Fruit fly (Drosophila melanogaster) whole organism, embryonic: Measurements from ENCODE around the gene CG13675.

Source experiments
- C15 ChIP-seq: fragments of 200-800 bp; sonication (Bioruptor generic); IDR thresholded peaks from 3 replicates; pipeline ENCODE4 v1.3.6; 2022; ENCODE audit warnings: missing biosample characterization, missing genetic modification characterization
- CG12071 ChIP-seq: fragments of 200-800 bp; sonication (Bioruptor generic); optimal IDR thresholded peaks from 3 replicates; lab custom pipeline; 2018; ENCODE audit warnings: missing biosample characterization, mild to moderate bottlenecking, missing genetic modification characterization
- CG12391 ChIP-seq: fragments of 200-800 bp; sonication (Bioruptor generic); optimal IDR thresholded peaks from 3 replicates; lab custom pipeline; 2018; ENCODE audit warnings: missing biosample characterization, mild to moderate bottlenecking, missing genetic modification characterization, moderate library complexity
- CG1529 ChIP-seq: fragments of 200-800 bp; sonication (Bioruptor generic); optimal IDR thresholded peaks from 3 replicates; lab custom pipeline; 2018; ENCODE audit warnings: missing biosample characterization, missing genetic modification characterization
- CG15601 ChIP-seq: fragments of 200-800 bp; sonication (Bioruptor generic); optimal IDR thresholded peaks from 3 replicates; lab custom pipeline; 2019; ENCODE audit warnings: missing biosample characterization, mild to moderate bottlenecking, missing genetic modification characterization, moderate library complexity
- CG17328 ChIP-seq: fragments of 200-800 bp; sonication (Bioruptor generic); IDR thresholded peaks from 2 replicates; pipeline ENCODE4 v1.3.6; 2022; ENCODE audit warnings: missing biosample characterization, missing genetic modification characterization
- CG17568 ChIP-seq: fragments of 200-800 bp; sonication (Bioruptor generic); optimal IDR thresholded peaks from 2 replicates; lab custom pipeline; 2018; ENCODE audit warnings: missing biosample characterization, mild to moderate bottlenecking, missing genetic modification characterization, moderate library complexity
- CG34224 ChIP-seq: fragments of 200-800 bp; sonication (Bioruptor generic); IDR thresholded peaks from 3 replicates; pipeline ENCODE4 v1.3.6; 2022; ENCODE audit warnings: missing biosample characterization, missing genetic modification characterization; ENCODE audit not compliant: partially characterized antibody
- CG5245 ChIP-seq: fragments of 200-800 bp; sonication (Bioruptor generic); optimal IDR thresholded peaks from 3 replicates; lab custom pipeline; 2016; ENCODE audit warnings: missing biosample characterization, missing genetic modification characterization
- CG7357 ChIP-seq: fragments of 200-800 bp; sonication (Bioruptor generic); IDR thresholded peaks from 3 replicates; pipeline ENCODE4 v1.3.6; 2022; ENCODE audit warnings: missing biosample characterization, missing genetic modification characterization
- CG8281 ChIP-seq: fragments of 200-800 bp; sonication (Bioruptor generic); optimal IDR thresholded peaks from 2 replicates; lab custom pipeline; 2018; ENCODE audit warnings: missing biosample characterization, mild to moderate bottlenecking, missing genetic modification characterization, moderate library complexity
- CG9876 ChIP-seq: fragments of 200-800 bp; sonication (Bioruptor generic); optimal IDR thresholded peaks from 2 replicates; lab custom pipeline; 2016; ENCODE audit warnings: missing biosample characterization, missing genetic modification characterization
- CHES-1-like ChIP-seq: fragments of 200-800 bp; sonication (Bioruptor generic); optimal IDR thresholded peaks from 2 replicates; lab custom pipeline; 2016; ENCODE audit warnings: missing biosample characterization, missing genetic modification characterization
- Dad ChIP-seq: fragments of 200-800 bp; sonication (Bioruptor generic); optimal IDR thresholded peaks from 3 replicates; lab custom pipeline; 2016; ENCODE audit warnings: missing biosample characterization, missing genetic modification characterization
- Deaf1 ChIP-seq: fragments of 200-800 bp; optimal IDR thresholded peaks from 3 replicates; lab custom pipeline; 2019; ENCODE audit warnings: missing biosample characterization, mild to moderate bottlenecking, missing genetic modification characterization, moderate library complexity
- Ets65A ChIP-seq: fragments of 200-800 bp; sonication (Bioruptor generic); peaks from one replicate; lab custom pipeline; 2016; ENCODE audit warnings: missing biosample characterization, missing genetic modification characterization
- Gug ChIP-seq: fragments of 200-800 bp; sonication (Bioruptor generic); IDR thresholded peaks from 4 replicates; pipeline ENCODE4 v1.3.6; 2022; ENCODE audit warnings: missing biosample characterization, missing genetic modification characterization
- H15 ChIP-seq: fragments of 200-800 bp; sonication (Bioruptor generic); IDR thresholded peaks from 3 replicates; pipeline ENCODE4 v1.3.6; 2022; ENCODE audit warnings: missing biosample characterization, missing genetic modification characterization
- HLH54F ChIP-seq: fragments of 200-800 bp; sonication (Bioruptor generic); optimal IDR thresholded peaks from 3 replicates; lab custom pipeline; 2016; ENCODE audit warnings: missing biosample characterization, missing genetic modification characterization
- Opbp ChIP-seq: fragments of 200-800 bp; sonication (Bioruptor generic); IDR thresholded peaks from 3 replicates; pipeline ENCODE4 v1.3.6; 2022; ENCODE audit warnings: missing biosample characterization, missing genetic modification characterization; ENCODE audit not compliant: partially characterized antibody
- Ravus ChIP-seq: fragments of 200-800 bp; sonication (Bioruptor generic); IDR thresholded peaks from 2 replicates; pipeline ENCODE4 v1.3.6; 2022; ENCODE audit warnings: missing biosample characterization, missing genetic modification characterization
- Scr ChIP-seq: fragments of 200-800 bp; sonication (Bioruptor generic); IDR thresholded peaks from 2 replicates; pipeline ENCODE4 v1.3.6; 2022; ENCODE audit warnings: missing biosample characterization, missing genetic modification characterization; ENCODE audit not compliant: partially characterized antibody
- Ssrp ChIP-seq: fragments of 200-800 bp; sonication (Bioruptor generic); optimal IDR thresholded peaks from 2 replicates; lab custom pipeline; 2018; ENCODE audit warnings: missing biosample characterization, mild to moderate bottlenecking, missing genetic modification characterization, moderate library complexity
- Stat92E ChIP-seq, 3 experiments: fragments of >200 bp in 2 of 3; fragments of 200-800 bp in 1 of 3; sonication (Bioruptor generic) in 1 of 3; optimal IDR thresholded peaks; 2 replicates each; lab custom pipeline; 2017 to 2019; ENCODE audit warnings: missing biosample characterization in 3 of 3, missing genetic modification characterization in 3 of 3, mild to moderate bottlenecking in 1 of 3, moderate library complexity in 1 of 3
- br ChIP-seq: fragments of >200 bp; optimal IDR thresholded peaks from 2 replicates; lab custom pipeline; 2017
- chinmo ChIP-seq: fragments of 200-800 bp; sonication (Bioruptor generic); IDR thresholded peaks from 4 replicates; pipeline ENCODE4 v1.3.6; 2022; ENCODE audit warnings: missing biosample characterization, missing genetic modification characterization; ENCODE audit not compliant: partially characterized antibody
- croc ChIP-seq: fragments of 200-800 bp; sonication (Bioruptor generic); conservative IDR thresholded peaks from 3 replicates; pipeline ENCODE4 v1.3.6; 2022; ENCODE audit warnings: missing biosample characterization, missing genetic modification characterization
- exex ChIP-seq: fragments of 200-800 bp; sonication (Bioruptor generic); optimal IDR thresholded peaks from 4 replicates; lab custom pipeline; 2018; ENCODE audit warnings: missing biosample characterization, mild to moderate bottlenecking, missing genetic modification characterization, moderate library complexity
- gfzf ChIP-seq: fragments of 200-800 bp; sonication (Bioruptor generic); optimal IDR thresholded peaks from 2 replicates; lab custom pipeline; 2016; ENCODE audit warnings: missing biosample characterization, mild to moderate bottlenecking, missing genetic modification characterization, moderate library complexity
- grau ChIP-seq: fragments of 200-800 bp; optimal IDR thresholded peaks from 3 replicates; lab custom pipeline; 2019; ENCODE audit warnings: missing biosample characterization, mild to moderate bottlenecking, missing genetic modification characterization, moderate library complexity
- jing ChIP-seq: fragments of 200-800 bp; sonication (Bioruptor generic); optimal IDR thresholded peaks from 2 replicates; lab custom pipeline; 2018; ENCODE audit warnings: missing biosample characterization, mild to moderate bottlenecking, missing genetic modification characterization
- mirr ChIP-seq: fragments of 200-800 bp; sonication (Bioruptor generic); optimal IDR thresholded peaks from 3 replicates; lab custom pipeline; 2018; ENCODE audit warnings: missing biosample characterization, mild to moderate bottlenecking, missing genetic modification characterization
- mld ChIP-seq: fragments of 200-800 bp; sonication (Bioruptor generic); IDR thresholded peaks from 3 replicates; pipeline ENCODE4 v1.3.6; 2022; ENCODE audit warnings: missing biosample characterization, missing genetic modification characterization; ENCODE audit not compliant: partially characterized antibody
- prd ChIP-seq, 3 experiments: fragments of >200 bp in 2 of 3; fragments of 200-800 bp in 1 of 3; sonication (Bioruptor generic) in 1 of 3; optimal IDR thresholded peaks in 2 of 3; IDR thresholded peaks in 1 of 3; 2 replicates in 2 of 3; 3 replicates in 1 of 3; pipeline versions ENCODE4 v1.3.6 to Lab custom; 2017 to 2022; ENCODE audit warnings: missing biosample characterization in 1 of 3, missing genetic modification characterization in 1 of 3
- rib ChIP-seq: fragments of 200-800 bp; sonication (Bioruptor generic); IDR thresholded peaks from 2 replicates; pipeline ENCODE4 v1.3.6; 2022; ENCODE audit warnings: missing biosample characterization, missing genetic modification characterization
- sc ChIP-seq, 3 experiments: fragments of >200 bp in 2 of 3; fragments of 200-800 bp in 1 of 3; sonication (Bioruptor generic) in 1 of 3; optimal IDR thresholded peaks; 2 replicates in 2 of 3; 3 replicates in 1 of 3; lab custom pipeline; 2017; ENCODE audit warnings: mild to moderate bottlenecking in 1 of 3, missing biosample characterization in 1 of 3, missing genetic modification characterization in 1 of 3, missing genetic modification reagents in 1 of 3
- sens ChIP-seq: fragments of 200-800 bp; sonication (Bioruptor generic); peaks from one replicate; lab custom pipeline; 2016; ENCODE audit warnings: missing biosample characterization, missing genetic modification characterization
- stwl ChIP-seq: fragments of 200-800 bp; sonication (Bioruptor generic); optimal IDR thresholded peaks from 3 replicates; lab custom pipeline; 2018; ENCODE audit warnings: missing biosample characterization, mild to moderate bottlenecking, missing genetic modification characterization, moderate library complexity
- tx ChIP-seq: fragments of 200-800 bp; sonication (Bioruptor generic); optimal IDR thresholded peaks from 2 replicates; lab custom pipeline; 2016; ENCODE audit warnings: missing biosample characterization, missing genetic modification characterization
- unc-4 ChIP-seq: fragments of 200-800 bp; sonication (Bioruptor generic); IDR thresholded peaks from 2 replicates; pipeline ENCODE4 v1.3.6; 2022; ENCODE audit warnings: missing biosample characterization, missing genetic modification characterization; ENCODE audit not compliant: partially characterized antibody

CG13675 gene

dm6 chr3L:8165436-8165835 lies at the start of gene CG13675:
CG13675 (minus strand) TSS chr3L:8165518.
- TF ChIP-seq C15 (GFP tag; lab: Robert Waterston, UW), result no peak
- TF ChIP-seq chinmo (GFP tag; lab: Robert Waterston, UW), result 0 out of 4 replicates have a peak, but pooled peaks have one; percentile 50
- TF ChIP-seq HLH54F, result no peak
- TF ChIP-seq Deaf1 (tag; lab: Kevin White, UChicago), result peak; percentile 67
- TF ChIP-seq CG5245, result no peak
- TF ChIP-seq sens, result peak; percentile 21

- TF ChIP-seq CG34224 (GFP tag; lab: Robert Waterston, UW) (no peak), Dad (no peak), CG17568 (GFP tag; lab: Kevin White, UChicago) (no peak), CG9876 (GFP tag; lab: Kevin White, UChicago) (no peak), CG7357 (no peak), CG8281 (tag; lab: Kevin White, UChicago) (no peak), Stat92E (GFP tag; optimal IDR thresholded peaks at IDR 0.05; lab: Kevin White, UChicago) (no peak), mld (GFP tag; lab: Robert Waterston, UW) (no peak)
Observed at dm6 chr3L:8214980-8215379, 49.7 kb upstream of the CG13675 start, which contains the start of gene CG8012. CG8012 (plus strand) TSS chr3L:8215280.

dm6 chr3L:8211590-8211989 lies 46.3 kb upstream of the CG13675 start, which contains the start of gene CG8006:
CG8006 (plus strand) TSS chr3L:8211890.
- TF ChIP-seq sc (optimal IDR thresholded peaks at IDR 0.05; lab: Kevin White, UChicago) (no peak), sc (GFP tag; optimal IDR thresholded peaks at IDR 0.05; lab: Kevin White, UChicago) (no peak), Ravus (no peak), Ets65A (GFP tag; lab: Kevin White, UChicago) (peak; percentile 90), CG12391 (tag; lab: Kevin White, UChicago) (no peak)

dm6 chr3L:8210596-8210995 lies 45.3 kb upstream of the CG13675 start, which contains the start of gene tut:
tut (minus strand) TSS chr3L:8210743.
- TF ChIP-seq gfzf (peak; percentile 37), stwl (peak; percentile 91), unc-4 (GFP tag; lab: Robert Waterston, UW) (no peak)

dm6 chr3L:8202317-8202842 lies 37.1 kb upstream of the CG13675 start, which contains the start of the genes CG7366 and CG13679:
CG7366 (minus strand) TSS chr3L:8202417.
CG13679 (plus strand) TSS chr3L:8202792.
- TF ChIP-seq Opbp (GFP tag; lab: Robert Waterston, UW) (no peak), jing (GFP tag; lab: Kevin White, UChicago) (no peak), br (no peak), croc (GFP tag; lab: Robert Waterston, UW) (no peak)

dm6 chr3L:8197779-8198279 lies 32.5 kb upstream of the CG13675 start, which contains the start of the genes UbcE2M and Dhps:
UbcE2M (minus strand) TSS chr3L:8197987.
Dhps (plus strand) TSS chr3L:8198207.
- TF ChIP-seq CG15601, result no peak
- no peak for TF ChIP-seq mirr (GFP tag; lab: Kevin White, UChicago)
- TF ChIP-seq Gug (GFP tag; lab: Robert Waterston, UW), result peak; percentile 72; the same call in 2 of the 4 replicates
- TF ChIP-seq rib (GFP tag; lab: Robert Waterston, UW), result no peak
- TF ChIP-seq HLH54F, result peak; percentile 56
- TF ChIP-seq CG12071 (GFP tag; lab: Kevin White, UChicago), result no peak
- TF ChIP-seq grau (tag; lab: Kevin White, UChicago), result peak; percentile 82
- TF ChIP-seq CG17328 (GFP tag; lab: Robert Waterston, UW), result no peak
- TF ChIP-seq CHES-1-like, result peak; percentile 56
- no peak for TF ChIP-seq prd (optimal IDR thresholded peaks at IDR 0.05; lab: Kevin White, UChicago)
- TF ChIP-seq prd (GFP tag; IDR thresholded peaks at IDR 0.05; lab: Robert Waterston, UW), result peak; percentile 82
- TF ChIP-seq tx (GFP tag; lab: Kevin White, UChicago), result peak; percentile 10
- peak; percentile 80 for TF ChIP-seq Ssrp (tag; lab: Kevin White, UChicago)
- peak; percentile 59; the same call in 1 of the 3 replicates for TF ChIP-seq H15 (GFP tag; lab: Robert Waterston, UW)
- TF ChIP-seq CG1529 (GFP tag; lab: Kevin White, UChicago), result peak; percentile 3
- TF ChIP-seq exex (tag; lab: Kevin White, UChicago), result no peak
- TF ChIP-seq Scr (GFP tag; lab: Robert Waterston, UW), result peak; percentile 80
